Worm (Caenorhabditis elegans): ENCODE results near the gene cyk-4.

Gene cyk-4

DNA sequence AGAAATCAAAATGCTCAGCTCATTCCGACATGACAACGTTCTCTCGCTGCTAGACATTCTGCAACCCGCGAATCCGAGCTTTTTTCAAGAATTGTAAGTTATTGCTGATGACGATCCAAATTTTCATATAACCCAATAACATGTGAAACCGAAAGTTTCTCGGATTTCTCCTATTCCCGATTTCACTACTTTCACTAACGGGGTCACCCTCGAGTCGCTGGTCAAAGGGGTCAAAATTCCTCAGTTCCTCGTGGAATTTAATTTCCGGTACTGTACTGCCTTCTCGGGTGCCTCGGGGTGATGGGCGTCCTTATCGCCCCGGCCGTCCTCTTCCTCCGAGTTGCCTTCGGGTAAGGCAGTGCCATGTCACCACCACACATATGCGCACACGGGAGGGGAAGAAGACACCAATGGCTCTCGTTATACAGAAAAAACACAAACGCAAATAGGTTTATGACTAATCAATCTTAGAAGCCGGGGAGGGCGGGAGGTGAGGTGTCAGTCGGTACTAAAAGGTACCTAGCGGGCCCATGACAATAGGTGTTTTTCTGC, 50.8 kb downstream of the cyk-4 start:
- TF ChIP-seq tbx-2 (tag; optimal IDR thresholded peaks at IDR 0.05) (peak; percentile 16), fkh-2 (tag; optimal IDR thresholded peaks at IDR 0.05) (no peak), nhr-23 (tag; optimal IDR thresholded peaks at IDR 0.05) (peak; percentile 63), skn-1 (tag; optimal IDR thresholded peaks at IDR 0.05) (no peak), R02D3.7 (tag; optimal IDR thresholded peaks at IDR 0.05) (no peak), nhr-28 (tag; optimal IDR thresholded peaks at IDR 0.05) (no peak), nfya-1 (tag; optimal IDR thresholded peaks at IDR 0.05; ENCODE audit: insufficient read depth) (no peak)

DNA sequence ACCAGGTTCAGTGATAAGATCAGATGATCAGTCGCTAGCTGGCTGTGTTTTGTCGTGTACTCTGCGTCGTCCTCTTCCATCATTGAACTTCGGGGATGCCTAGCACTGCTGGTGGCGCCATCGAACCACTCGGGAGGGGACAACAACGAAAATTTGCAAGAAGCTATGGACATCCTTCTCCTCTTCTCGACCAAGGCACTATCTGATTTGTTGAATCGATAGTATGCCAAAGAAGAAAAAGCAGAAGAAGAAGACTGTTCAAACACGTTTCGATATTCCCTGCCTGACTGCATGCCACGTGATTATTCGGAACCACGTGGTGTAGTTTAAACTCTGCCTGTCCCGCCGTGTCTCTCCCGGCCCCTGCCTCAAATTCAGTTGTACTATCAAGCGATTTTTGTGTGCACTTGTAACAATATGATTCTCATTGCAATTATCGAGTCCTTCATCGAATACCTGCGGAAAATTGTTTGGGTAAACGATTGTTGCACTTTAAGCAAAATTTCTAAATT, 51.7 kb downstream of the cyk-4 start:
- TF ChIP-seq egl-5 (tag; optimal IDR thresholded peaks at IDR 0.05) (no peak), ama-1 (optimal IDR thresholded peaks at IDR 0.05) (peak; percentile 54), nhr-23 (tag; optimal IDR thresholded peaks at IDR 0.05) (peak; percentile 31), tbx-2 (tag; optimal IDR thresholded peaks at IDR 0.05) (peak; percentile 29), hmg-11 (tag; optimal IDR thresholded peaks at IDR 0.05) (peak; percentile 5), aly-2 (tag; optimal IDR thresholded peaks at IDR 0.05) (no peak), lsy-12 (tag; optimal IDR thresholded peaks at IDR 0.05) (peak; percentile 60), elt-1 (tag; optimal IDR thresholded peaks at IDR 0.05) (peak; percentile 30), mdl-1 (tag; optimal IDR thresholded peaks at IDR 0.05) (peak; percentile 13), nhr-43 (tag; optimal IDR thresholded peaks at IDR 0.05; ENCODE audit: poor library complexity, severe bottlenecking) (peak; percentile 73), jun-1 (tag; optimal IDR thresholded peaks at IDR 0.05) (peak; percentile 45), nhr-25 (tag; optimal IDR thresholded peaks at IDR 0.05) (peak; percentile 72), ceh-28 (tag; optimal IDR thresholded peaks at IDR 0.05) (no peak)
